Fruit fly (Drosophila melanogaster) S2 (cell line): ENCODE measurements around the gene CG5177.

Experiments
- CG8478 ChIP-seq: fragments of >200 bp; optimal IDR thresholded peaks from 2 replicates; lab custom pipeline; 2018
- CTCF ChIP-seq, 2 experiments: fragments of >200 bp; optimal IDR thresholded peaks; 2 replicates each; lab custom pipeline; 2018

Gene CG5177

dm6 chr2L:7426326-7427066 is 21.5 kb downstream of the CG5177 start, which contains the start of gene muc:
Gene muc, plus strand, starts transcription at chr2L:7426866.
- TF ChIP-seq CG8478 (no peak), CTCF (optimal IDR thresholded peaks at IDR 0.05; lab: Kevin White, UChicago) (no peak)

- TF ChIP-seq CTCF (optimal IDR thresholded peaks at IDR 0.05; lab: Kevin White, UChicago), result peak; percentile 43 to 60
- no peak for TF ChIP-seq CG8478
Observed at dm6 chr2L:7427067-7427785, 22.2 kb downstream of the CG5177 start.

DNA sequence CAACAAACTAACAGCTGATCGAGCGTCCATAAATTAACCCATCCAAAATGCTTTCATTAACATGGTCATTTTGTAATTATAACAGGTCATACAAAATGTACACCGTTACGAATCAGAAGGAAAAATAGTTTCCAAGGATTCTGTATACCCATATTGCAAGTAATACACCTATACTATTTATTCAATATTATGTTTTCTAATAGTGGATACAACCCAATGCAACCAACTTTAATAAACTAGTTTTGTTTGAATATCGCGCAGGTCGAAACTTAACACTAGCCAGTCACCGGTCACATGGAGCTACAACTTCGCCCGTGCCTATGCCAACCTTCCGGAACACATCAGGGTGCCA is 22.7 kb downstream of the CG5177 start:
- TF ChIP-seq CTCF (optimal IDR thresholded peaks at IDR 0.05; lab: Kevin White, UChicago) (no peak), CG8478 (no peak)

- TF ChIP-seq CG8478 (no peak), CTCF (optimal IDR thresholded peaks at IDR 0.05; lab: Kevin White, UChicago) (no peak)
Observed at dm6 chr2L:7430313-7430712, 25.3 kb downstream of the CG5177 start.

- no peak for TF ChIP-seq CG8478
- TF ChIP-seq CTCF (optimal IDR thresholded peaks at IDR 0.05; lab: Kevin White, UChicago), result no peak
Observed at dm6 chr2L:7431861-7432601, 27.0 kb downstream of the CG5177 start.

DNA sequence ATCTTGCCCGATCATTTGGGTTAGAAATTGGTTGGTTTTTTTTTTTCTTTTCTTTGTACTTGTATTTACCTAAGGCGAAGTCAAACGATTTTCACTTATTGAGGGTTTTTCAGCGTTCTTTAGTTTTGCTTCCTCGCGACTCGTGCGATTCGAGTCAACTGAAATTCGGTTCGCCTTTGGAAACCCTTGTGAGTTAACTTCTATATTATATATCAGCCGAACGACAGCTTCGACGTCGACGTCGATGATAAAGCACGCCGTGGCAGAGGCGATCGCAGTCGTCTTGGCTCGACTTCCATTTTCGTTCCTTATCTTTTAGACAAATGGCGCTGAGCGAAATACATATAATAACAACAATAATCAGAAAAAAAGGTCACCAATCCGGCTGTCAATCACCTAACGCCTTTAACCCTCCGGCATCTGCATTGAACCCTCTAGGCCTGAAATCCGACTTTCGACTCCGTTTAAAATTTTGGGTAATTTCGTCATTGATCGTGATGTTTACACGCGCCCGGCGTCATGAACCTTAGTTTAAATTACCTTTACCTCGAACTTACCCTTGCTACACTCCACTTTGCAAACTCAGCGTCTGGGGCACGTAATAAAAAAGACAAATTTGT is 28.4 kb downstream of the CG5177 start, which contains the start of gene CG5958:
Gene CG5958, minus strand, starts transcription at position 180 of the 620 bp plus-strand sequence.
- no peak for TF ChIP-seq CTCF (optimal IDR thresholded peaks at IDR 0.05; lab: Kevin White, UChicago)
- no peak for TF ChIP-seq CG8478

dm6 chr2L:7433957-7434736 is 29.1 kb downstream of the CG5177 start:
- TF ChIP-seq CG8478 (no peak), CTCF (optimal IDR thresholded peaks at IDR 0.05; lab: Kevin White, UChicago) (no peak)

- no peak for TF ChIP-seq CTCF (optimal IDR thresholded peaks at IDR 0.05; lab: Kevin White, UChicago)
Observed at dm6 chr2L:7434737-7435356, 29.8 kb downstream of the CG5177 start.

DNA sequence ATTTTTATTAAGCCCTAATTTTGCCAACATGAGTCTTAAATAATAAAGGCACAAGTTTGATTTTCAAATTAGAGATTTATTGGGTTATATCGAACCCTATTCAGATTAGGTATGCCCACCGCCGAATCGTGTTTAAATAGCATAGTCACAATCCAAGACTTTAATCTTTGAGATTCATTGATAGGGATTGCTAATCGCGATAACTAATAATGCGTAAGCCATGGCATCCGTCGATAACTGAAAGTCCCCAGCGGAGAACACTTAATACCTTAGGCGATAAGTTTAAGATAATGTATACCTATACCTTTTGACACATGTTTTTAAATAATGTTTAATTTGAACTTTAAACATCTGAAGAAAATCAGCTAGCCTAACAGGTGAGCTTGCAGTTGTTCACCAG is 30.4 kb downstream of the CG5177 start:
- TF ChIP-seq CTCF (optimal IDR thresholded peaks at IDR 0.05; lab: Kevin White, UChicago) (no peak), CG8478 (no peak)

dm6 chr2L:7436492-7437324 is 31.7 kb downstream of the CG5177 start:
- TF ChIP-seq CTCF (optimal IDR thresholded peaks at IDR 0.05; lab: Kevin White, UChicago), result no peak
- no peak for TF ChIP-seq CG8478

- TF ChIP-seq CG8478, result no peak
Observed at dm6 chr2L:7437325-7437707, 32.3 kb downstream of the CG5177 start, which contains the start of gene CG5973. Gene CG5973, plus strand, starts transcription at chr2L:7437492.

DNA sequence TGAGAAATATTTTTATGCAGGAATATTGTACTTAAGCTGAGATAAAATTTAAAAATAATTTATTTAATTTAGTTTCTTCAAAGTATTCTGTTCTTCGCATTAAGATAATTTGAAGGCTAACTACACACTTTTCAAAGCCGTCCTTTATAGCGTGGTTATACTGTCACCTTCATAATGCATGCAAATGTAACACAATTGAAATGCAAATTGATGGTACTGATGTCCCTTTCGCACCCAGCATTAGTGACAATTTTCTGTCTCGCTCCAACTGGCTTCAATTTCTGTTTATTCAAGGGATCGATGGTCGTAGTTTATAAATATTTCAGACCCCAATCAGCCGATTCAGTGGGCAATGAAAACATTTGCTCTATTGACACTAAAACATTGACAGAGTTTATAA is 33.5 kb downstream of the CG5177 start:
- TF ChIP-seq CTCF (optimal IDR thresholded peaks at IDR 0.05; lab: Kevin White, UChicago) (no peak), CG8478 (no peak)

dm6 chr2L:7440458-7441018 is 35.5 kb downstream of the CG5177 start:
- TF ChIP-seq CTCF (optimal IDR thresholded peaks at IDR 0.05; lab: Kevin White, UChicago) (no peak), CG8478 (no peak)
